Fruit fly (Drosophila melanogaster): ENCODE data around the gene fng.
A peak's percentile ranks its signal among the peaks of the same experiment; 100 is the strongest.

Gene fng

dm6 chr3L:20954118-20954517 lies 4.8 kb upstream of the fng start (continued):
- TF ChIP-seq Dek (tag; optimal IDR thresholded peaks at IDR 0.05) (no peak), CG3065 (GFP tag; optimal IDR thresholded peaks at IDR 0.05) (no peak), CG7987 (GFP tag; optimal IDR thresholded peaks at IDR 0.05) (no peak), CG4854 (GFP tag; optimal IDR thresholded peaks at IDR 0.05) (no peak), Dip2 (GFP tag; IDR thresholded peaks at IDR 0.05) (no peak), CG2202 (tag; optimal IDR thresholded peaks at IDR 0.05) (peak; percentile 46), CG16815 (GFP tag; optimal IDR thresholded peaks at IDR 0.05) (no peak), CG14014 (GFP tag; IDR thresholded peaks at IDR 0.05) (no peak), ttk (GFP tag; IDR thresholded peaks at IDR 0.05) (no peak), CG6791 (GFP tag; IDR thresholded peaks at IDR 0.05; ENCODE audit: partially characterized antibody) (no peak), CG17385 (GFP tag; optimal IDR thresholded peaks at IDR 0.05) (no peak), CG11560 (tag; IDR thresholded peaks at IDR 0.05) (no peak), BEAF-32 (GFP tag; optimal IDR thresholded peaks at IDR 0.05) (no peak), slbo (GFP tag; IDR thresholded peaks at IDR 0.05) (no peak), ssp (GFP tag; IDR thresholded peaks at IDR 0.05) (no peak), CG31441 (GFP tag; IDR thresholded peaks at IDR 0.05) (peak; percentile 7; the same call in 1 of the 2 replicates), onecut (GFP tag; IDR thresholded peaks at IDR 0.05) (no peak), CG5245 (GFP tag; optimal IDR thresholded peaks at IDR 0.05) (no peak), sens (GFP tag) (peak; percentile 85), CG32532 (GFP tag; IDR thresholded peaks at IDR 0.05) (no peak), CG12659 (GFP tag; optimal IDR thresholded peaks at IDR 0.05) (no peak), CG14050 (GFP tag; IDR thresholded peaks at IDR 0.05) (no peak), scrt (GFP tag; optimal IDR thresholded peaks at IDR 0.05) (no peak), CG17612 (GFP tag; IDR thresholded peaks at IDR 0.05) (no peak), grn (GFP tag; optimal IDR thresholded peaks at IDR 0.05) (no peak), sens-2 (GFP tag; IDR thresholded peaks at IDR 0.05) (no peak), CG1233 (GFP tag; optimal IDR thresholded peaks at IDR 0.05) (peak; percentile 22), twi (tag; optimal IDR thresholded peaks at IDR 0.05) (no peak), CG10462 (GFP tag; optimal IDR thresholded peaks at IDR 0.05) (no peak), h (optimal IDR thresholded peaks at IDR 0.05) (no peak), CG15479 (GFP tag; optimal IDR thresholded peaks at IDR 0.05) (no peak), YL-1 (GFP tag; optimal IDR thresholded peaks at IDR 0.05) (no peak), hbn (GFP tag; IDR thresholded peaks at IDR 0.05; ENCODE audit: partially characterized antibody) (no peak), Hsf (GFP tag; optimal IDR thresholded peaks at IDR 0.05) (no peak), CG10267 (tag; optimal IDR thresholded peaks at IDR 0.05) (no peak), CoRest (tag; optimal IDR thresholded peaks at IDR 0.05) (no peak), NC2α (GFP tag; optimal IDR thresholded peaks at IDR 0.05) (no peak), Chrac-16 (GFP tag; optimal IDR thresholded peaks at IDR 0.05) (no peak), CG10565 (GFP tag; optimal IDR thresholded peaks at IDR 0.05) (no peak), CkIIα-i1 (GFP tag; IDR thresholded peaks at IDR 0.05) (no peak), dati (GFP tag; IDR thresholded peaks at IDR 0.05) (no peak), D19B (GFP tag; optimal IDR thresholded peaks at IDR 0.05) (no peak), maf-S (GFP tag; optimal IDR thresholded peaks at IDR 0.05) (no peak), CG13894 (tag; optimal IDR thresholded peaks at IDR 0.05) (no peak), so (GFP tag; IDR thresholded peaks at IDR 0.05) (no peak), caup (GFP tag; optimal IDR thresholded peaks at IDR 0.05; ENCODE audit: severe bottlenecking) (no peak), Nf-YC (tag; optimal IDR thresholded peaks at IDR 0.05) (no peak), CG2116 (GFP tag; optimal IDR thresholded peaks at IDR 0.05) (peak; percentile 22), CG32767 (GFP tag; IDR thresholded peaks at IDR 0.05) (no peak), gsb-n (tag; optimal IDR thresholded peaks at IDR 0.05) (no peak), mirr (GFP tag; optimal IDR thresholded peaks at IDR 0.05) (no peak), CG15696 (tag; optimal IDR thresholded peaks at IDR 0.05) (peak; percentile 61), vfl (GFP tag; optimal IDR thresholded peaks at IDR 0.05) (no peak)

All from whole organism, embryonic.